Fruit fly (Drosophila melanogaster): ENCODE measurements around the gene CG43999.
A peak's percentile ranks its signal among the peaks of the same experiment; 100 is the strongest.

dm6 chr3R:23909347-23909862, 19.4 kb downstream of the CG43999 start:
- TF ChIP-seq CG15710 (tag; optimal IDR thresholded peaks at IDR 0.05) (peak; percentile 86), EcR (GFP tag; optimal IDR thresholded peaks at IDR 0.05) (peak; percentile 78), CG8301 (tag; optimal IDR thresholded peaks at IDR 0.05) (no peak), CG34367 (tag; optimal IDR thresholded peaks at IDR 0.05) (peak; percentile 67), CG9948 (tag; optimal IDR thresholded peaks at IDR 0.05) (peak; percentile 69), CG17806 (tag; optimal IDR thresholded peaks at IDR 0.05) (peak; percentile 74)
